Fruit fly (Drosophila melanogaster): Measurements from ENCODE around the gene CG45072.

DNA sequence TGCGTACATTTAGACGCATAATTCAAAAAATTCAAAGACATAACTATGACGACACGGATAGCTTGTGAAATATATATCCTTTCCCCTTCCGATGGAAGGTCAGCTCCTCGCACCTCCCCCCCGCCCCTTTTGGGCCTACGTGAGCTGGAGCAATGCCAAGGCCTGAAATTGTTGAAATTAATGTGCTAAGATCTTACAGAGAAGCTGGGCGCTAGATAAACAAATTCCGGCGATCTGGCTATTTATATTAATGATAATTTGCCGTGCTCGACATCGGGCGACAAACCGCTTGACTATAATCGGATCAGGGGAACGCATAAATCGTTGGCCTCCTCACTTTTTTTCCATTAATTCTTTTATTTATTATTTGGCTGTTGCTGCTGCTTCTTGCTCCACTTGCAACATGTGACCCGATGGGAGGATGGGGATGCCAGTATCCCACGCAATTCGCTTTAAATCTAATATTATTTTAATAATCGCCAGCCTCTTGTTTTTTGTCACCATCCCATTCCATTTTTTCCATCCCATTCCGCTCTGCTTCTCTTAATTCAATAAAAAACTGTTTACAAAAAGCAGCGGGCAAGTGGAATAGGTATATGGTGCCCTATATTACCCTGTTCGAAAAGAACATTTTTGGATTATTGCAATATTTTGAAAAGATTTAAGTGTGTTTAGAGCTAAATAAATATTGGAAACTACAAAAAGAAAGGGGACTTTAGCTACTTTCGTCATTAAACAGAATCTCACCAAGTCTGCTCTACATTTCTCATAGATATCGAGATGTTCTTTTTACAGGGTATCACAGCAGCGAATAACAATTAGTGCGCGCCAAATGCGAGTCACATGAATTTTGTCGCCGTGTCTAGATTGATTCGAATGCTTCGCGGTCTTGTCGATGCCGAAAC is 31.0 kb downstream of the CG45072 start:
- TF ChIP-seq CG32121 (GFP tag; IDR thresholded peaks at IDR 0.05) (no peak), CG14655 (GFP tag; optimal IDR thresholded peaks at IDR 0.05) (no peak), Ets98B (GFP tag; IDR thresholded peaks at IDR 0.05) (no peak)
